Worm (Caenorhabditis elegans) whole organism, L1 larva: ENCODE results near the gene T05B11.4.

Experiments used
- C04F5.9 ChIP-seq: sonication (generic microtip); optimal IDR thresholded peaks from 2 replicates; lab custom pipeline; 2016; ENCODE audit warnings: missing genetic modification characterization, missing compliant biosample characterization
- C16A3.4 ChIP-seq: fragments of 150-350 bp; optimal IDR thresholded peaks from 2 replicates; lab custom pipeline; 2014; ENCODE audit warnings: missing biosample characterization, missing genetic modification characterization
- Y116A8C.19 ChIP-seq: sonication (generic microtip); optimal IDR thresholded peaks from 2 replicates; lab custom pipeline; 2016; ENCODE audit warnings: missing compliant biosample characterization, missing genetic modification characterization, borderline replicate concordance
- aha-1 ChIP-seq: fragments of 150-350 bp; optimal IDR thresholded peaks from 2 replicates; lab custom pipeline; 2014; ENCODE audit warnings: missing biosample characterization, missing genetic modification characterization
- alr-1 ChIP-seq: fragments of 200-800 bp; sonication (Bioruptor generic); optimal IDR thresholded peaks from 2 replicates; lab custom pipeline; 2018; ENCODE audit warnings: borderline replicate concordance, mild to moderate bottlenecking, missing genetic modification characterization, missing compliant biosample characterization
- blmp-1 ChIP-seq: fragments of 150-350 bp; optimal IDR thresholded peaks from 2 replicates; lab custom pipeline; 2014; ENCODE audit warnings: missing biosample characterization, missing genetic modification characterization
- ceh-82 ChIP-seq, 3 experiments: fragments of 150-350 bp in 1 of 3; sonication (generic microtip) in 2 of 3; optimal IDR thresholded peaks; 2 replicates each; lab custom pipeline; 2014 to 2017; ENCODE audit warnings: missing biosample characterization in 3 of 3, missing genetic modification characterization in 3 of 3
- ceh-88 ChIP-seq: fragments of 200-800 bp; sonication (Bioruptor generic); IDR thresholded peaks from 2 replicates; pipeline ENCODE4 v1.3.6; 2022; ENCODE audit warnings: missing genetic modification characterization, missing compliant biosample characterization
- dpl-1 ChIP-seq, 3 experiments: fragments of 150-350 bp in 2 of 3; sonication (generic microtip) in 1 of 3; optimal IDR thresholded peaks; 2 replicates each; lab custom pipeline; 2014 to 2017; ENCODE audit warnings: missing biosample characterization in 3 of 3, missing genetic modification characterization in 3 of 3, missing genetic modification reagents in 3 of 3
- dsc-1 ChIP-seq: sonication (generic microtip); optimal IDR thresholded peaks from 2 replicates; lab custom pipeline; 2016; ENCODE audit warnings: mild to moderate bottlenecking, missing genetic modification characterization, missing compliant biosample characterization
- efl-1 ChIP-seq, 4 experiments: fragments of 150-350 bp; optimal IDR thresholded peaks in 3 of 4; peaks in 1 of 4; 1 replicate in 1 of 4; 2 replicates in 3 of 4; lab custom pipeline; 2014; ENCODE audit warnings: missing biosample characterization in 2 of 4, missing genetic modification characterization in 2 of 4, missing genetic modification reagents in 2 of 4
- efl-3 ChIP-seq: fragments of 200-800 bp; sonication (Bioruptor generic); optimal IDR thresholded peaks from 2 replicates; lab custom pipeline; 2018; ENCODE audit warnings: mild to moderate bottlenecking, missing genetic modification characterization, missing compliant biosample characterization
- egl-27 ChIP-seq, 2 experiments: fragments of 150-350 bp in 1 of 2; sonication (generic microtip); optimal IDR thresholded peaks; 3 replicates each; lab custom pipeline; 2017 to 2018; ENCODE audit warnings: missing biosample characterization in 2 of 2, missing genetic modification characterization in 2 of 2, missing genetic modification reagents in 2 of 2
- elt-3 ChIP-seq, 6 experiments: fragments of 150-350 bp in 1 of 6; sonication (generic microtip); optimal IDR thresholded peaks; 2 replicates each; lab custom pipeline; 2017 to 2018; ENCODE audit warnings: missing biosample characterization in 6 of 6, missing genetic modification characterization in 6 of 6, inconsistent platforms in 1 of 6
- ets-5 ChIP-seq: fragments of 200-800 bp; sonication (Bioruptor generic); IDR thresholded peaks from 2 replicates; pipeline ENCODE4 v1.3.6; 2022; ENCODE audit warnings: missing genetic modification characterization, missing compliant biosample characterization
- fkh-10 ChIP-seq: sonication (generic microtip); optimal IDR thresholded peaks from 2 replicates; lab custom pipeline; 2017; ENCODE audit warnings: missing biosample characterization, missing genetic modification reagents, missing genetic modification characterization
- fkh-8 ChIP-seq: sonication (generic microtip); optimal IDR thresholded peaks from 2 replicates; lab custom pipeline; 2016; ENCODE audit warnings: mild to moderate bottlenecking, missing genetic modification characterization, missing compliant biosample characterization
- fos-1 ChIP-seq: fragments of 150-350 bp; optimal IDR thresholded peaks from 2 replicates; lab custom pipeline; 2014; ENCODE audit warnings: missing biosample characterization, missing genetic modification characterization
- grh-1 ChIP-seq: fragments of 200-800 bp; sonication (Bioruptor generic); IDR thresholded peaks from 2 replicates; pipeline ENCODE4 v1.3.6; 2022; ENCODE audit warnings: missing genetic modification reagents, missing genetic modification characterization, missing compliant biosample characterization
- hlh-17 ChIP-seq: fragments of 200-800 bp; sonication (Bioruptor generic); optimal IDR thresholded peaks from 2 replicates; lab custom pipeline; 2018; ENCODE audit warnings: missing genetic modification characterization, mild to moderate bottlenecking, missing compliant biosample characterization, moderate library complexity, borderline replicate concordance
- irx-1 ChIP-seq: sonication (generic microtip); optimal IDR thresholded peaks from 2 replicates; lab custom pipeline; 2016; ENCODE audit warnings: missing genetic modification characterization, missing compliant biosample characterization
- jun-1 ChIP-seq: fragments of 150-350 bp; optimal IDR thresholded peaks from 2 replicates; lab custom pipeline; 2014; ENCODE audit warnings: missing biosample characterization, missing genetic modification reagents, missing genetic modification characterization
- lin-14 ChIP-seq: fragments of 200-800 bp; sonication (Bioruptor generic); optimal IDR thresholded peaks from 2 replicates; lab custom pipeline; 2018; ENCODE audit warnings: mild to moderate bottlenecking, missing genetic modification characterization, moderate library complexity, missing compliant biosample characterization
- lin-15B ChIP-seq: fragments of 150-350 bp; sonication (generic microtip); optimal IDR thresholded peaks from 3 replicates; lab custom pipeline; 2014; ENCODE audit warnings: missing biosample characterization, missing genetic modification characterization
- lin-35 ChIP-seq, 2 experiments: fragments of 150-350 bp; optimal IDR thresholded peaks; 2 replicates each; lab custom pipeline; 2014; ENCODE audit warnings: missing biosample characterization in 2 of 2, missing genetic modification characterization in 2 of 2, missing genetic modification reagents in 2 of 2
- lir-3 ChIP-seq: sonication (generic microtip); optimal IDR thresholded peaks from 2 replicates; lab custom pipeline; 2016; ENCODE audit warnings: mild to moderate bottlenecking, missing genetic modification characterization, moderate library complexity, missing compliant biosample characterization; ENCODE audit not compliant: poor library complexity
- mab-9 ChIP-seq: fragments of 200-800 bp; sonication (Bioruptor generic); IDR thresholded peaks from 2 replicates; pipeline ENCODE4 v1.3.6; 2022; ENCODE audit warnings: missing genetic modification reagents, missing genetic modification characterization, missing compliant biosample characterization
- mef-2 ChIP-seq: fragments of 150-350 bp; optimal IDR thresholded peaks from 2 replicates; lab custom pipeline; 2014; ENCODE audit warnings: missing biosample characterization, missing genetic modification characterization
- nhr-11 ChIP-seq: fragments of 150-350 bp; optimal IDR thresholded peaks from 2 replicates; lab custom pipeline; 2014; ENCODE audit warnings: missing biosample characterization, missing genetic modification characterization
- nhr-12 ChIP-seq: sonication (generic microtip); optimal IDR thresholded peaks from 2 replicates; lab custom pipeline; 2017; ENCODE audit warnings: missing biosample characterization, missing genetic modification characterization
- nhr-20 ChIP-seq: sonication (generic microtip); optimal IDR thresholded peaks from 2 replicates; lab custom pipeline; 2016; ENCODE audit warnings: mild to moderate bottlenecking, missing genetic modification characterization, missing compliant biosample characterization
- nhr-237 ChIP-seq: fragments of 150-350 bp; optimal IDR thresholded peaks from 2 replicates; lab custom pipeline; 2014; ENCODE audit warnings: missing biosample characterization, missing genetic modification characterization
- nhr-28 ChIP-seq: fragments of 150-350 bp; optimal IDR thresholded peaks from 2 replicates; lab custom pipeline; 2014; ENCODE audit warnings: missing biosample characterization, missing genetic modification characterization
- nhr-47 ChIP-seq: sonication (generic microtip); optimal IDR thresholded peaks from 2 replicates; lab custom pipeline; 2016; ENCODE audit warnings: mild to moderate bottlenecking, missing genetic modification characterization, moderate library complexity, missing compliant biosample characterization
- nhr-71 ChIP-seq: sonication (generic microtip); optimal IDR thresholded peaks from 2 replicates; lab custom pipeline; 2016; ENCODE audit warnings: mild to moderate bottlenecking, missing genetic modification characterization, moderate library complexity, missing compliant biosample characterization
- nhr-77 ChIP-seq: fragments of 150-350 bp; optimal IDR thresholded peaks from 2 replicates; lab custom pipeline; 2014; ENCODE audit warnings: missing biosample characterization, missing genetic modification characterization
- nhr-84 ChIP-seq: sonication (generic microtip); optimal IDR thresholded peaks from 2 replicates; lab custom pipeline; 2017; ENCODE audit warnings: missing biosample characterization, missing genetic modification characterization
- nhr-90 ChIP-seq: sonication (generic microtip); optimal IDR thresholded peaks from 2 replicates; lab custom pipeline; 2016; ENCODE audit warnings: mild to moderate bottlenecking, missing genetic modification characterization, missing compliant biosample characterization; ENCODE audit not compliant: poor library complexity
- pag-3 ChIP-seq: sonication (generic microtip); optimal IDR thresholded peaks from 2 replicates; lab custom pipeline; 2017; ENCODE audit warnings: missing genetic modification characterization, mild to moderate bottlenecking, missing compliant biosample characterization, antibody characterized with exemption, borderline replicate concordance; ENCODE audit not compliant: insufficient read depth
- pqm-1 ChIP-seq: sonication (generic microtip); optimal IDR thresholded peaks from 3 replicates; lab custom pipeline; 2017; ENCODE audit warnings: missing biosample characterization, missing genetic modification characterization
- snpc-4 ChIP-seq: fragments of 150-350 bp; optimal IDR thresholded peaks from 2 replicates; lab custom pipeline; 2014; ENCODE audit warnings: missing biosample characterization, missing genetic modification characterization
- snu-23 ChIP-seq: sonication (generic microtip); optimal IDR thresholded peaks from 2 replicates; lab custom pipeline; 2016; ENCODE audit warnings: missing genetic modification characterization, missing compliant biosample characterization
- sptf-1 ChIP-seq: fragments of 150-350 bp; optimal IDR thresholded peaks from 2 replicates; lab custom pipeline; 2014; ENCODE audit warnings: missing biosample characterization, missing genetic modification characterization
- sup-37 ChIP-seq: fragments of 200-800 bp; sonication (Bioruptor generic); optimal IDR thresholded peaks from 2 replicates; lab custom pipeline; 2018; ENCODE audit warnings: mild to moderate bottlenecking, missing genetic modification characterization, missing compliant biosample characterization
- tbx-2 ChIP-seq: sonication (generic microtip); optimal IDR thresholded peaks from 2 replicates; lab custom pipeline; 2016; ENCODE audit warnings: missing genetic modification characterization, missing compliant biosample characterization
- unc-30 ChIP-seq: sonication (generic microtip); optimal IDR thresholded peaks from 2 replicates; lab custom pipeline; 2017; ENCODE audit warnings: missing biosample characterization, missing genetic modification characterization
- unc-62 ChIP-seq: fragments of 150-350 bp; optimal IDR thresholded peaks from 2 replicates; lab custom pipeline; 2014; ENCODE audit warnings: missing biosample characterization, missing genetic modification reagents, missing genetic modification characterization
- unc-86 ChIP-seq: sonication (generic microtip); optimal IDR thresholded peaks from 2 replicates; lab custom pipeline; 2016; ENCODE audit warnings: missing genetic modification characterization, missing compliant biosample characterization
- zag-1 ChIP-seq: fragments of 150-350 bp; optimal IDR thresholded peaks from 2 replicates; lab custom pipeline; 2014; ENCODE audit warnings: missing biosample characterization, missing genetic modification characterization
- ztf-11 ChIP-seq, 2 experiments: sonication (generic microtip); optimal IDR thresholded peaks; 2 replicates each; lab custom pipeline; 2016 to 2017; ENCODE audit warnings: missing genetic modification characterization in 2 of 2, missing biosample characterization in 1 of 2, missing compliant biosample characterization in 1 of 2

T05B11.4 gene

DNA sequence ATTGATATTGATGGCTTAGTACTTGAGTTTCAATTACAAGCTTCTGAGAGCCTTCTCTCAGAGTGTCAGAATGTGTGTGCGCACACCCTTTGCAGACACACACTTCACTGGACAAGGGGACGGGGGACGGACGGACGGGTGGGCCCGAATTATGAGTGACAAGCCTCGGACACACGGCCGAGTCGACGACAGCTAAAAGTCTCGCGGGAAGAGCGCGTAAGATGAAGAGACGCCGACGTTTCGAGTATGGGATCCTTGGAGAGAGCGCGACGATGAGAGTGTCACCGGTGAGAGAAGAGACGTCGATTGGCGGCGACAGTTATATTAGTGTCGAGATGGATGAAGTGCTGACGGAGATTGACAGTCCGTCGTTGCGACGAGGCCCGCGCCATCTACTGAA, 8.6 kb downstream of the T05B11.4 start:
- TF ChIP-seq nhr-47 (tag; lab: Kevin White, UChicago) (peak; percentile 19), C04F5.9 (tag; lab: Kevin White, UChicago) (no peak), fos-1 (tag; lab: Kevin White, UChicago) (no peak), nhr-12 (no peak), zag-1 (tag; lab: Kevin White, UChicago) (no peak), ceh-82 (tag; optimal IDR thresholded peaks at IDR 0.05; lab: Kevin White, UChicago) (no peak), fkh-8 (tag; lab: Kevin White, UChicago) (no peak), fkh-10 (GFP tag; lab: Kevin White, UChicago) (no peak), efl-3 (GFP tag; lab: Kevin White, UChicago) (no peak), mab-9 (no peak), ztf-11 (tag; optimal IDR thresholded peaks at IDR 0.05; lab: Kevin White, UChicago) (peak in 1 of 2 experiments; percentile 11), pqm-1 (tag; lab: Kevin White, UChicago) (no peak), alr-1 (tag; lab: Kevin White, UChicago) (no peak), nhr-20 (tag; lab: Kevin White, UChicago) (no peak), nhr-71 (tag; lab: Kevin White, UChicago) (peak; percentile 12), blmp-1 (tag; lab: Kevin White, UChicago) (no peak), unc-62 (peak; percentile 39), lir-3 (no peak), snpc-4 (tag; lab: Kevin White, UChicago) (no peak), sptf-1 (tag; lab: Kevin White, UChicago) (no peak), snu-23 (GFP tag; lab: Kevin White, UChicago) (no peak), nhr-77 (tag; lab: Kevin White, UChicago) (no peak), irx-1 (tag; lab: Kevin White, UChicago) (no peak), jun-1 (tag; lab: Kevin White, UChicago) (no peak), dsc-1 (tag; lab: Kevin White, UChicago) (peak; percentile 10), egl-27 (tag; optimal IDR thresholded peaks at IDR 0.05; lab: Kevin White, UChicago) (no peak), pag-3 (tag; lab: Kevin White, UChicago) (no peak), lin-15B (no peak), sup-37 (GFP tag; lab: Kevin White, UChicago) (no peak), ceh-88 (no peak), tbx-2 (tag; lab: Kevin White, UChicago) (no peak), lin-14 (GFP tag; lab: Kevin White, UChicago) (peak; percentile 63), nhr-84 (tag; lab: Kevin White, UChicago) (no peak), hlh-17 (GFP tag; lab: Kevin White, UChicago) (no peak), grh-1 (GFP tag; lab: Robert Waterston, UW) (no peak), lin-35 (GFP tag; optimal IDR thresholded peaks at IDR 0.05; lab: Kevin White, UChicago) (no peak), efl-1 (optimal IDR thresholded peaks at IDR 0.05; lab: Kevin White, UChicago) (peak in 1 of 2 experiments; percentile 23), efl-1 (GFP tag; optimal IDR thresholded peaks at IDR 0.05 in 1 of 2; lab: Kevin White, UChicago) (no peak), nhr-11 (tag; lab: Kevin White, UChicago) (no peak), nhr-28 (tag; lab: Kevin White, UChicago) (no peak), ets-5 (GFP tag; lab: Robert Waterston, UW) (no peak), unc-30 (tag; lab: Kevin White, UChicago) (no peak), mef-2 (tag; lab: Kevin White, UChicago) (no peak), dpl-1 (GFP tag; optimal IDR thresholded peaks at IDR 0.05; lab: Kevin White, UChicago) (no peak), Y116A8C.19 (tag; lab: Kevin White, UChicago) (no peak), aha-1 (tag; lab: Kevin White, UChicago) (no peak), unc-86 (tag; lab: Kevin White, UChicago) (no peak), nhr-237 (no peak), elt-3 (tag; optimal IDR thresholded peaks at IDR 0.05; lab: Kevin White, UChicago) (no peak), nhr-90 (no peak), C16A3.4 (no peak)
